Fruit fly (Drosophila melanogaster): ENCODE data around the gene CG4995.

CG4995 gene

DNA sequence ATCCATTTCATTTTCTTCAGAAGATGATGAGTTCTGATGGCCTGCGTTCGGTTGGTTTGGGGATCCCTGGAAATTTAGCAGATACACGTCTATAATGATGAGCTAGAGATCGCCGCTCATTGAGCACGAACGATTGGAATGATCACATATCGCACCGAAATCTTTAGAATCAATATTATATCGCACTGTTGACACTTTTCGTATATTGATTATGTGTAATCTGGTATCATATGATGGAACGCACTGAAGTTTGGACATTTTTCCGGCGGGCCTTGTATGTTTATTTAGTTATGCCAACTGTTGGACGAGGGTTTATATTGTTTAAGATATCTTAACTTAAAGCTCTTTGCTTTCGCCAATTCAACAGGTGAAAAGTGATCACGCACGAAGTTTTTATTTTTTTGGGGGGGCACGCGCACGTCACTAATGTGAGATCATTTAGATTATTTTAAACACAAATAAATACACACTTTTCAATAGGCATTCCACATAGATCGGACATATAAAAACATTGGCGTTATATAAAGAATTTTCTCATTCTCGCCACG, 1.2 kb upstream of the CG4995 start (continued):
- no peak for TF ChIP-seq CG14441 (GFP tag; IDR thresholded peaks at IDR 0.05)
- no peak for TF ChIP-seq Hmx (GFP tag; optimal IDR thresholded peaks at IDR 0.05)
- TF ChIP-seq Stat92E (GFP tag; optimal IDR thresholded peaks at IDR 0.05): no peak
- no peak for TF ChIP-seq CG34422 (GFP tag; IDR thresholded peaks at IDR 0.05)
- TF ChIP-seq CG6854 (GFP tag; optimal IDR thresholded peaks at IDR 0.05): no peak
- peak; percentile 63; the same call in 2 of the 3 replicates for TF ChIP-seq HLH4C (GFP tag; IDR thresholded peaks at IDR 0.05; ENCODE audit: partially characterized antibody)
- no peak for TF ChIP-seq Six4 (GFP tag; optimal IDR thresholded peaks at IDR 0.05)
- no peak for TF ChIP-seq ci (GFP tag; IDR thresholded peaks at IDR 0.05)
- TF ChIP-seq CG10366 (GFP tag; IDR thresholded peaks at IDR 0.05): no peak
- no peak for TF ChIP-seq pfk (GFP tag; optimal IDR thresholded peaks at IDR 0.05)
- no peak for TF ChIP-seq ham (GFP tag; IDR thresholded peaks at IDR 0.05)
- no peak for TF ChIP-seq sisA (GFP tag; IDR thresholded peaks at IDR 0.05)
- no peak for TF ChIP-seq wek (GFP tag; optimal IDR thresholded peaks at IDR 0.05)
- TF ChIP-seq CG10979 (tag; optimal IDR thresholded peaks at IDR 0.05): peak; percentile 4
- no peak for TF ChIP-seq Eip74EF (GFP tag; optimal IDR thresholded peaks at IDR 0.05)
- TF ChIP-seq corto (GFP tag; optimal IDR thresholded peaks at IDR 0.05): no peak
- no peak for TF ChIP-seq tll (GFP tag; optimal IDR thresholded peaks at IDR 0.05)
- TF ChIP-seq CG2120 (GFP tag; optimal IDR thresholded peaks at IDR 0.05): no peak
- TF ChIP-seq row (GFP tag; IDR thresholded peaks at IDR 0.05): no peak
- no peak for TF ChIP-seq chif (GFP tag; optimal IDR thresholded peaks at IDR 0.05)
- TF ChIP-seq Rx (GFP tag; IDR thresholded peaks at IDR 0.05): no peak
- no peak for TF ChIP-seq ERR (GFP tag; optimal IDR thresholded peaks at IDR 0.05)
- no peak for TF ChIP-seq CG15073 (GFP tag; optimal IDR thresholded peaks at IDR 0.05)
- peak; percentile 43; the same call in 1 of the 3 replicates for TF ChIP-seq Dbx (GFP tag; IDR thresholded peaks at IDR 0.05)
- TF ChIP-seq CG10321 (GFP tag; IDR thresholded peaks at IDR 0.05): no peak
- TF ChIP-seq CG30431 (GFP tag; optimal IDR thresholded peaks at IDR 0.05): no peak
- no peak for TF ChIP-seq bigmax (GFP tag; optimal IDR thresholded peaks at IDR 0.05)
- TF ChIP-seq GATAe (GFP tag; conservative IDR thresholded peaks at IDR 0.05): no peak
- no peak for TF ChIP-seq YL-1 (GFP tag; optimal IDR thresholded peaks at IDR 0.05)
- no peak for TF ChIP-seq dysf (GFP tag; IDR thresholded peaks at IDR 0.05)
- no peak for TF ChIP-seq CG2678 (tag; optimal IDR thresholded peaks at IDR 0.05)
- TF ChIP-seq ewg (GFP tag; optimal IDR thresholded peaks at IDR 0.05): no peak
- TF ChIP-seq CG32532 (GFP tag; IDR thresholded peaks at IDR 0.05): 0 out of 2 replicates have a peak, but pooled peaks have one; percentile 29
- TF ChIP-seq Elba2 (GFP tag; optimal IDR thresholded peaks at IDR 0.05): no peak
- TF ChIP-seq HmgD (GFP tag; optimal IDR thresholded peaks at IDR 0.05): no peak
- no peak for TF ChIP-seq zf30C (GFP tag; optimal IDR thresholded peaks at IDR 0.05)
- no peak for TF ChIP-seq HHEX (GFP tag; optimal IDR thresholded peaks at IDR 0.05)
- peak; percentile 33; the same call in 1 of the 2 replicates for TF ChIP-seq sob (GFP tag; IDR thresholded peaks at IDR 0.05)
- peak; percentile 15 for TF ChIP-seq en (GFP tag; optimal IDR thresholded peaks at IDR 0.05)
- no peak for TF ChIP-seq CG11504 (tag; optimal IDR thresholded peaks at IDR 0.05)
- TF ChIP-seq prd (optimal IDR thresholded peaks at IDR 0.05): no peak
- no peak for TF ChIP-seq prd (GFP tag; IDR thresholded peaks at IDR 0.05)
- no peak for TF ChIP-seq schlank (tag; optimal IDR thresholded peaks at IDR 0.05)
- TF ChIP-seq CG17829 (tag; optimal IDR thresholded peaks at IDR 0.05): peak; percentile 9
- TF ChIP-seq nmo (GFP tag; optimal IDR thresholded peaks at IDR 0.05): peak; percentile 22
- peak; percentile 8 for TF ChIP-seq CG13424 (tag; optimal IDR thresholded peaks at IDR 0.05)
- TF ChIP-seq NfI (GFP tag; optimal IDR thresholded peaks at IDR 0.05): peak; percentile 16
- TF ChIP-seq D19B (GFP tag; optimal IDR thresholded peaks at IDR 0.05): peak; percentile 12
- TF ChIP-seq gcm (GFP tag; optimal IDR thresholded peaks at IDR 0.05): no peak
- TF ChIP-seq CG13894 (tag; optimal IDR thresholded peaks at IDR 0.05): no peak
